Worm (Caenorhabditis elegans) whole organism, early embryonic: ENCODE results near the gene stdh-3.

Experiments
- B0310.2 ChIP-seq: sonication (generic microtip); optimal IDR thresholded peaks from 2 replicates; lab custom pipeline; 2016; ENCODE audit warnings: mild to moderate bottlenecking, missing genetic modification characterization, missing compliant biosample characterization
- F13C5.2 ChIP-seq: sonication (generic microtip); optimal IDR thresholded peaks from 2 replicates; lab custom pipeline; 2017; ENCODE audit warnings: mild to moderate bottlenecking, missing genetic modification characterization, inconsistent platforms, missing compliant biosample characterization
- aly-1 ChIP-seq: sonication (generic microtip); optimal IDR thresholded peaks from 2 replicates; lab custom pipeline; 2016; ENCODE audit warnings: missing genetic modification characterization, missing compliant biosample characterization
- ama-1 ChIP-seq: fragments of 150-350 bp; optimal IDR thresholded peaks from 2 replicates; lab custom pipeline; 2014
- ceh-13 ChIP-seq: fragments of 200-800 bp; sonication (Bioruptor generic); optimal IDR thresholded peaks from 2 replicates; lab custom pipeline; 2018; ENCODE audit warnings: mild to moderate bottlenecking, missing genetic modification characterization, missing compliant biosample characterization
- ceh-36 ChIP-seq: sonication (generic microtip); optimal IDR thresholded peaks from 2 replicates; lab custom pipeline; 2016; ENCODE audit warnings: missing genetic modification characterization, inconsistent platforms, missing compliant biosample characterization
- ets-7 ChIP-seq: sonication (generic microtip); optimal IDR thresholded peaks from 2 replicates; lab custom pipeline; 2016; ENCODE audit warnings: missing genotype, missing genetic modification characterization, missing compliant biosample characterization
- flt-1 ChIP-seq: fragments of 200-800 bp; sonication (Bioruptor generic); IDR thresholded peaks from 2 replicates; pipeline ENCODE4 v1.3.6; 2022; ENCODE audit warnings: missing genetic modification characterization, missing compliant biosample characterization
- hmbx-1 ChIP-seq: sonication (generic microtip); optimal IDR thresholded peaks from 2 replicates; lab custom pipeline; 2016; ENCODE audit warnings: mild to moderate bottlenecking, missing genetic modification characterization, missing compliant biosample characterization
- hmg-4 ChIP-seq: fragments of 200-800 bp; sonication (Bioruptor generic); optimal IDR thresholded peaks from 2 replicates; lab custom pipeline; 2018; ENCODE audit warnings: mild to moderate bottlenecking, missing genetic modification characterization, missing compliant biosample characterization
- hnd-1 ChIP-seq: sonication (generic microtip); optimal IDR thresholded peaks from 2 replicates; lab custom pipeline; 2016; ENCODE audit warnings: missing genetic modification characterization, missing compliant biosample characterization
- pes-1 ChIP-seq: fragments of 200-800 bp; sonication (Bioruptor generic); IDR thresholded peaks from 2 replicates; pipeline ENCODE4 v1.3.6; 2022; ENCODE audit warnings: missing genetic modification reagents, missing genetic modification characterization, missing compliant biosample characterization
- scrt-1 ChIP-seq: fragments of 200-800 bp; sonication (Bioruptor generic); IDR thresholded peaks from 2 replicates; pipeline ENCODE4 v1.3.6; 2022; ENCODE audit warnings: missing genetic modification characterization, missing compliant biosample characterization
- sea-1 ChIP-seq: fragments of 200-800 bp; sonication (Bioruptor generic); conservative IDR thresholded peaks from 2 replicates; pipeline ENCODE4 v1.3.6; 2022; ENCODE audit warnings: missing genetic modification characterization, missing compliant biosample characterization
- tbx-11 ChIP-seq: fragments of 200-800 bp; sonication (Bioruptor generic); IDR thresholded peaks from 2 replicates; pipeline ENCODE4 v1.3.6; 2022; ENCODE audit warnings: missing genetic modification characterization, missing compliant biosample characterization
- tbx-37 ChIP-seq: fragments of 200-800 bp; sonication (Bioruptor generic); conservative IDR thresholded peaks from 2 replicates; pipeline ENCODE4 v1.3.6; 2022; ENCODE audit warnings: missing genetic modification reagents, missing genetic modification characterization, missing compliant biosample characterization
- tra-4 ChIP-seq: sonication (generic microtip); optimal IDR thresholded peaks from 2 replicates; lab custom pipeline; 2017; ENCODE audit warnings: missing genetic modification characterization, missing compliant biosample characterization

stdh-3 gene

DNA sequence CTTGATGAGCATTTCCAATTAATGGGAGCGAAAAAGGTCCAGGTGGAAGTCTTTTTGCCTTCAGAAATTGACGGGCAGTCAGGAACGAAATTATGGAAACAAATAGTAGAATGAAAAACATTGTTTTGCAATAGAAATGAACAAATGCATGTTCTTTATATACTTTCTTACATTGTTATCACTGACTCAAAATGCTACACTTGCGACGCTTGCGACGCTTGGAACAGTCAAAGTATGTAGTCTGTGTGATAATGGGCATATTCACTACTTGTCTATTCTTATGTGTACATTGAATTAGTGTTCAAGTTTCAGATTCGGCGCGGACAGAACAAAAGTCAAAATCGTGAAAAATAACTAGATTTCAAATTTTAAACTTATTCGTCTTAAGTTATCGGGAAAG, 6.1 kb upstream of the stdh-3 start, which contains the start of gene cyp-35C1:
cyp-35C1 (minus strand) TSS at position 132 of the 400 bp plus-strand sequence.
- TF ChIP-seq ama-1 (lab: Kevin White, UChicago): no peak
- TF ChIP-seq hnd-1 (tag; lab: Kevin White, UChicago): no peak
- no peak for TF ChIP-seq B0310.2 (tag; lab: Kevin White, UChicago)
- TF ChIP-seq hmbx-1 (tag; lab: Kevin White, UChicago): no peak
- no peak for TF ChIP-seq aly-1 (tag; lab: Kevin White, UChicago)
- no peak for TF ChIP-seq ceh-13 (GFP tag; lab: Kevin White, UChicago)
- no peak for TF ChIP-seq pes-1 (GFP tag; lab: Robert Waterston, UW)
- no peak for TF ChIP-seq tra-4 (tag; lab: Kevin White, UChicago)
- TF ChIP-seq ceh-36 (tag; lab: Kevin White, UChicago): no peak
- TF ChIP-seq tbx-11 (GFP tag; lab: Robert Waterston, UW): no peak
- no peak for TF ChIP-seq scrt-1 (GFP tag; lab: Robert Waterston, UW)
- TF ChIP-seq hmg-4 (GFP tag; lab: Kevin White, UChicago): no peak
- no peak for TF ChIP-seq flt-1 (GFP tag; lab: Robert Waterston, UW)
- no peak for TF ChIP-seq F13C5.2 (tag; lab: Kevin White, UChicago)
- no peak for TF ChIP-seq ets-7 (tag; lab: Kevin White, UChicago)
- no peak for TF ChIP-seq sea-1
- no peak for TF ChIP-seq tbx-37

DNA sequence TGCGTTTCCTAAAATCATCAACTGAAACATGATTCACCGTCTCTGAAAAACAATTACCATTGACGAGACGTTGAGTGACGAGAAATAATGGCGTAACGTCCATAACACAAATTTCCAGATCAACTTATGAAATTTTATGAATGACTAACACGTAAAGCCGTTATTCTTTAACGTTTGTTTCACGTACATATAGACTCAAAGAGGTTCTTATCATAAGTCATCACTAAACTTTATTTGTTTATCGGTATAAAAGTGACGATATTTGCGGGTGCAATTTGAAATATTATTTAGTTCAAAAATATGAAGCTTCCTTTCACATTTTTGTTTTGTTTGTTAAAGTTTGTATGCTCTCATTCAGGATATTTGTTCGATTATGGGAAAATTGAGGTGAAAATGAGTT, 5.2 kb upstream of the stdh-3 start, which contains the start of gene oac-3:
oac-3 (plus strand) TSS at position 301 of the 400 bp plus-strand sequence.
- TF ChIP-seq aly-1 (tag; lab: Kevin White, UChicago) (no peak), tbx-37 (no peak), sea-1 (no peak), ets-7 (tag; lab: Kevin White, UChicago) (no peak), hnd-1 (tag; lab: Kevin White, UChicago) (no peak), ceh-36 (tag; lab: Kevin White, UChicago) (no peak), B0310.2 (tag; lab: Kevin White, UChicago) (no peak), tra-4 (tag; lab: Kevin White, UChicago) (no peak), F13C5.2 (tag; lab: Kevin White, UChicago) (no peak), hmbx-1 (tag; lab: Kevin White, UChicago) (no peak), tbx-11 (GFP tag; lab: Robert Waterston, UW) (no peak), ama-1 (lab: Kevin White, UChicago) (no peak), flt-1 (GFP tag; lab: Robert Waterston, UW) (no peak), hmg-4 (GFP tag; lab: Kevin White, UChicago) (no peak), scrt-1 (GFP tag; lab: Robert Waterston, UW) (no peak), ceh-13 (GFP tag; lab: Kevin White, UChicago) (no peak)

DNA sequence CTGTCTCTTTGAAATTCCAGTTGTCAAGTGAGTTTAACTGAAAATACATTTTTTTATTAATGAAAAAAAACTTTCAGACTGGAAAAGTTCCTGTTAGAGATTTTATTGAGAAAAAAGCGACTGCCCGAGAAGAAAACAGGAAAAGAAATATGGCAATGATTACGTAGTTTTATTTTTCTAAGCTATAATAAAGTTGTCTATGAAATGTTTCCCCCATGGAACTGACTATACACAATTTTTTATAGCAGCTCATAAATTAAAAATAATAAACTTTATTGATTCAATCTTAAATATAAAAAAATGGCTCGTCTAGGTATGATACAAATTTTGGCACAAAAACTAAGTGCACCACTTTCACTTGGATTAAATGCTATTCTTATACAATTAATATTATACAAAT, 1.9 kb upstream of the stdh-3 start, which contains the start of gene C06B3.1:
C06B3.1 (plus strand) TSS at position 301 of the 400 bp plus-strand sequence.
- no peak for TF ChIP-seq ama-1 (lab: Kevin White, UChicago)
- no peak for TF ChIP-seq hnd-1 (tag; lab: Kevin White, UChicago)
- TF ChIP-seq tbx-37: no peak
- TF ChIP-seq F13C5.2 (tag; lab: Kevin White, UChicago): no peak
- TF ChIP-seq aly-1 (tag; lab: Kevin White, UChicago): no peak
- TF ChIP-seq scrt-1 (GFP tag; lab: Robert Waterston, UW): no peak
- TF ChIP-seq tra-4 (tag; lab: Kevin White, UChicago): no peak
- TF ChIP-seq ceh-13 (GFP tag; lab: Kevin White, UChicago): no peak
- TF ChIP-seq ceh-36 (tag; lab: Kevin White, UChicago): no peak
- no peak for TF ChIP-seq B0310.2 (tag; lab: Kevin White, UChicago)
- no peak for TF ChIP-seq sea-1
- TF ChIP-seq hmbx-1 (tag; lab: Kevin White, UChicago): no peak
- TF ChIP-seq pes-1 (GFP tag; lab: Robert Waterston, UW): no peak
- TF ChIP-seq ets-7 (tag; lab: Kevin White, UChicago): no peak
- no peak for TF ChIP-seq flt-1 (GFP tag; lab: Robert Waterston, UW)
- TF ChIP-seq hmg-4 (GFP tag; lab: Kevin White, UChicago): no peak
- TF ChIP-seq tbx-11 (GFP tag; lab: Robert Waterston, UW): no peak

DNA sequence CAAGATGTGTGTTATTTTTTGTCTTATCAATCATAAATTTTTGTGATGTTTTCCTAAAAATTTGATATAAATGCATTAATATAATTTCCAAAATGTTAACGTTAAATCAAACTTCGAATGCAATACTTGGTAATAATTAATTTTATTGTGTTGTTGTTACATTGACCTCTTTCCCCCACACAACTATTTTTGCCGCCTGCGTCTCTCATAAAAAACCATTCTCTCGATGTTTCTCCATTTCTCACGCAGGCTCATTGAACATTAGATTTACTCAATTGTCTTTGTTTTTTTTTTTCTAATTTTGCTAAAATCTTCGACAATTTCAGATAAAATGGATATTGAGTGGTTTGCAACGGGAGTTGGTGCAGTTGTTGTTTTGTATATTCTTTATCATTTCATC, 1.8 kb downstream of the stdh-3 start, which contains the start of gene stdh-1:
stdh-1 (plus strand) TSS at position 327 of the 400 bp plus-strand sequence.
- no peak for TF ChIP-seq ets-7 (tag; lab: Kevin White, UChicago)
- TF ChIP-seq scrt-1 (GFP tag; lab: Robert Waterston, UW): no peak
- TF ChIP-seq aly-1 (tag; lab: Kevin White, UChicago): no peak
- TF ChIP-seq pes-1 (GFP tag; lab: Robert Waterston, UW): no peak
- no peak for TF ChIP-seq hmg-4 (GFP tag; lab: Kevin White, UChicago)
- no peak for TF ChIP-seq hnd-1 (tag; lab: Kevin White, UChicago)
- no peak for TF ChIP-seq ama-1 (lab: Kevin White, UChicago)
- TF ChIP-seq tbx-11 (GFP tag; lab: Robert Waterston, UW): no peak
- no peak for TF ChIP-seq ceh-36 (tag; lab: Kevin White, UChicago)

DNA sequence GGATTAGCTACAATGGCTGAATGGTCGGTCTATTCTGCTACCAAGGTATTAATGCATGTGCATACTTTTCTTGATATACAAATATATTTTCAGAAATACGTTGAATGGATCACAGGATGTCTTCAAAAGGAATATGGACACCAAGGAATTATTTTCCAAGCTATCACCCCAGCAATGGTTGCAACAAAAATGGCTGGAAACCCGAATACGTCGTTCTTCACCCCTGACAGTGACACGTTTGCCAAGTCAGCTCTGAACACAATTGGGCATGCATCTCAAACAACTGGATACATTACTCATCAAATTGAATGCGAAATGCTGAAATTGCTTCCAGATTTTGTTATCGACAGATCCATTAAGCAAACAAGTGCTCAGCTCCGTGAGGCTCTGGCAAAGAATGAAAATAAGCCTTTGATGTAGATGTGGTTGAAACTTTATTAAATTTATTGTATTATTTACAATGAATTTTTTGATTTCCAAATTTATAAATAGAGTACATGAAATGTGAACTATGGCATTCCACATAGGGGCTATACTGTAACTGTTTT, 3.2 kb downstream of the stdh-3 start:
- TF ChIP-seq scrt-1 (GFP tag; lab: Robert Waterston, UW): no peak
- no peak for TF ChIP-seq F13C5.2 (tag; lab: Kevin White, UChicago)
- TF ChIP-seq hmbx-1 (tag; lab: Kevin White, UChicago): no peak
- no peak for TF ChIP-seq flt-1 (GFP tag; lab: Robert Waterston, UW)
- TF ChIP-seq ets-7 (tag; lab: Kevin White, UChicago): no peak
- TF ChIP-seq tbx-37: no peak
- TF ChIP-seq pes-1 (GFP tag; lab: Robert Waterston, UW): no peak
- TF ChIP-seq sea-1: no peak

DNA sequence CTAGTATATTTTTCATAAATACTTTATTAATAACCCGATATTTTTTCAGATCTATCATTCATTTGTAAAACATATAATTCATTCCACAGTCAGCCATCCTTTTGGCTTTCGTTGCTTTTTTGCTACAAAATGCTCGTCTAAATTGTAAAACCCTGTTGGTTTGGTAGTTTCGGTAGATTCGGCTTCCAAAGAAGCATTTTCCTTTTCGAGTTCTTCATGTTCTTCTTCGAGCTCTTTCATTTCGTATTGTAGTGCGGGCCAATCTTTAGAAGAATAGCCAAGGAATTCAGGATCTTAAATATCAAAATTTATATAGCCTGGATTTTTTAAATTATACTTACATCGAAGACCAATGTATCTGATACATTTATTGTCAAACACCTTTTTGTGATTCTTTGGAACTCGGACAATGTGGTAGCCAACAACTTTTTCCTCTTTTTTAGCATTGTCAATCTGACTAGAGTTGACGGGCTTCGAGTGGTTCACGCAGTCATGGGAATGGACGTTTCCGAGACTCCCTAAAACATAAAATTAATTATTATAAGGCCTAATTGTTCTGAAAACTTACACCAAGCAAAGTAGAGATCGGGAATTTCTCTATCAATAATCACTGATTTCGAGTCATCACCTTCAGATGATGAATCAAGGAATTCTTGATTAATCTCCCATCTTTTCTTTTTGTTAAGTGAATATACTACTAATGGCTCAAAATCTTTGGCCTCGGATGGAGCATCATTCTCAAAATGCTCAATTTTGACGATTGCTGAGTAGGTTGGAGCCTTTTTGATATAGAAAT, 3.9 kb downstream of the stdh-3 start:
- no peak for TF ChIP-seq tra-4 (tag; lab: Kevin White, UChicago)
- no peak for TF ChIP-seq ama-1 (lab: Kevin White, UChicago)
- TF ChIP-seq ceh-13 (GFP tag; lab: Kevin White, UChicago): no peak
- no peak for TF ChIP-seq ets-7 (tag; lab: Kevin White, UChicago)
- no peak for TF ChIP-seq scrt-1 (GFP tag; lab: Robert Waterston, UW)
- TF ChIP-seq hnd-1 (tag; lab: Kevin White, UChicago): no peak
- no peak for TF ChIP-seq hmbx-1 (tag; lab: Kevin White, UChicago)
- TF ChIP-seq tbx-37: no peak
- no peak for TF ChIP-seq aly-1 (tag; lab: Kevin White, UChicago)
- TF ChIP-seq sea-1: no peak
- no peak for TF ChIP-seq B0310.2 (tag; lab: Kevin White, UChicago)
- TF ChIP-seq ceh-36 (tag; lab: Kevin White, UChicago): no peak
- no peak for TF ChIP-seq tbx-11 (GFP tag; lab: Robert Waterston, UW)
